Fruit fly (Drosophila melanogaster) whole organism, pupa: ENCODE results near the gene CG12229.

Experiments
- CG10348 ChIP-seq: fragments of 200-800 bp; sonication (Bioruptor generic); IDR thresholded peaks from 2 replicates; pipeline ENCODE4 v1.3.6; 2022; ENCODE audit warnings: missing biosample characterization, missing genetic modification characterization
- CG12605 ChIP-seq: fragments of 200-800 bp; sonication (Bioruptor generic); IDR thresholded peaks from 2 replicates; pipeline ENCODE4 v1.3.6; 2022; ENCODE audit warnings: missing biosample characterization, missing genetic modification characterization
- CG13204 ChIP-seq: fragments of 200-800 bp; sonication (Bioruptor generic); optimal IDR thresholded peaks from 2 replicates; lab custom pipeline; 2018; ENCODE audit warnings: missing biosample characterization, mild to moderate bottlenecking, missing genetic modification characterization, moderate library complexity
- CG14655 ChIP-seq: fragments of 200-800 bp; sonication (Bioruptor generic); optimal IDR thresholded peaks from 3 replicates; lab custom pipeline; 2017; ENCODE audit warnings: mild to moderate bottlenecking, missing biosample characterization, missing genetic modification reagents, missing genetic modification characterization
- CG15710 ChIP-seq: fragments of 200-800 bp; sonication (Bioruptor generic); optimal IDR thresholded peaks from 2 replicates; lab custom pipeline; 2018; ENCODE audit warnings: missing biosample characterization, mild to moderate bottlenecking, missing genetic modification characterization, moderate library complexity
- CG17806 ChIP-seq: fragments of 200-800 bp; sonication (Bioruptor generic); optimal IDR thresholded peaks from 2 replicates; lab custom pipeline; 2018; ENCODE audit warnings: missing biosample characterization, mild to moderate bottlenecking, missing genetic modification characterization, moderate library complexity
- CG32121 ChIP-seq: fragments of 200-800 bp; sonication (Bioruptor generic); IDR thresholded peaks from 2 replicates; pipeline ENCODE4 v1.3.6; 2022; ENCODE audit warnings: missing biosample characterization, missing genetic modification characterization
- CG34367 ChIP-seq: fragments of 200-800 bp; sonication (Bioruptor generic); optimal IDR thresholded peaks from 2 replicates; lab custom pipeline; 2018; ENCODE audit warnings: missing biosample characterization, mild to moderate bottlenecking, missing genetic modification characterization
- CG4496 ChIP-seq: fragments of 200-800 bp; sonication (Bioruptor generic); IDR thresholded peaks from 3 replicates; pipeline ENCODE4 v1.3.6; 2022; ENCODE audit warnings: missing biosample characterization, missing genetic modification characterization
- CG8159 ChIP-seq: fragments of 200-800 bp; sonication (Bioruptor generic); optimal IDR thresholded peaks from 3 replicates; lab custom pipeline; 2018; ENCODE audit warnings: missing biosample characterization, mild to moderate bottlenecking, missing genetic modification characterization, moderate library complexity
- CG8301 ChIP-seq: fragments of 200-800 bp; sonication (Bioruptor generic); optimal IDR thresholded peaks from 2 replicates; lab custom pipeline; 2018; ENCODE audit warnings: missing biosample characterization, mild to moderate bottlenecking, missing genetic modification characterization
- CG9948 ChIP-seq: fragments of 200-800 bp; sonication (Bioruptor generic); optimal IDR thresholded peaks from 2 replicates; lab custom pipeline; 2018; ENCODE audit warnings: missing biosample characterization, mild to moderate bottlenecking, missing genetic modification characterization, moderate library complexity
- D1 ChIP-seq: fragments of 200-800 bp; sonication (Bioruptor generic); optimal IDR thresholded peaks from 2 replicates; lab custom pipeline; 2018; ENCODE audit warnings: missing biosample characterization, mild to moderate bottlenecking, missing genetic modification characterization, moderate library complexity
- EcR ChIP-seq: fragments of 200-800 bp; sonication (Bioruptor generic); optimal IDR thresholded peaks from 3 replicates; lab custom pipeline; 2019; ENCODE audit warnings: missing biosample characterization, missing genetic modification characterization, mild to moderate bottlenecking, moderate library complexity, missing genetic modification reagents
- Ets98B ChIP-seq: fragments of 200-800 bp; sonication (Bioruptor generic); IDR thresholded peaks from 2 replicates; pipeline ENCODE4 v1.3.6; 2022; ENCODE audit warnings: missing biosample characterization, missing genetic modification characterization
- Pif1A ChIP-seq: fragments of 200-800 bp; sonication (Bioruptor generic); optimal IDR thresholded peaks from 3 replicates; lab custom pipeline; 2016; ENCODE audit warnings: missing biosample characterization, missing genetic modification characterization
- Pif1B ChIP-seq: fragments of 200-800 bp; sonication (Bioruptor generic); optimal IDR thresholded peaks from 3 replicates; lab custom pipeline; 2016; ENCODE audit warnings: missing biosample characterization, missing genetic modification characterization
- Snoo ChIP-seq: fragments of 200-800 bp; sonication (Bioruptor generic); optimal IDR thresholded peaks from 3 replicates; lab custom pipeline; 2017; ENCODE audit warnings: missing biosample characterization, mild to moderate bottlenecking, missing genetic modification characterization, inconsistent platforms
- fd96Ca ChIP-seq: fragments of 200-800 bp; sonication (Bioruptor generic); IDR thresholded peaks from 3 replicates; pipeline ENCODE4 v1.3.6; 2022; ENCODE audit warnings: missing biosample characterization, missing genetic modification characterization
- gl ChIP-seq: fragments of 200-800 bp; sonication (Bioruptor generic); optimal IDR thresholded peaks from 2 replicates; lab custom pipeline; 2018; ENCODE audit warnings: missing biosample characterization, mild to moderate bottlenecking, missing genetic modification characterization
- rn ChIP-seq: fragments of 200-800 bp; sonication (Bioruptor generic); IDR thresholded peaks from 2 replicates; pipeline ENCODE4 v1.3.6; 2022; ENCODE audit warnings: missing biosample characterization, missing genetic modification characterization

Gene CG12229

dm6 chr3L:17404646-17405045 lies 31.6 kb downstream of the CG12229 start:
- peak; percentile 11 for TF ChIP-seq Pif1A
- no peak for TF ChIP-seq CG10348 (GFP tag; lab: Robert Waterston, UW)
- no peak for TF ChIP-seq CG8159
- no peak for TF ChIP-seq rn (GFP tag; lab: Robert Waterston, UW)
- no peak for TF ChIP-seq EcR (GFP tag; lab: Kevin White, UChicago)
- TF ChIP-seq CG14655: peak; percentile 76
- TF ChIP-seq fd96Ca (GFP tag; lab: Robert Waterston, UW): no peak
- no peak for TF ChIP-seq gl
- no peak for TF ChIP-seq Ets98B (GFP tag; lab: Robert Waterston, UW)
- no peak for TF ChIP-seq CG13204 (GFP tag; lab: Kevin White, UChicago)
- no peak for TF ChIP-seq CG12605 (GFP tag; lab: Robert Waterston, UW)
- TF ChIP-seq Pif1B: peak; percentile 3
- peak; percentile 68 for TF ChIP-seq CG8301
- peak; percentile 83 for TF ChIP-seq CG4496
- TF ChIP-seq CG32121: no peak
- TF ChIP-seq CG34367 (tag; lab: Kevin White, UChicago): no peak
- TF ChIP-seq, all 21 proteins: peak for 5

- TF ChIP-seq fd96Ca (GFP tag; lab: Robert Waterston, UW) (no peak), Ets98B (GFP tag; lab: Robert Waterston, UW) (no peak), EcR (GFP tag; lab: Kevin White, UChicago) (no peak), gl (no peak), CG4496 (0 out of 3 replicates have a peak, but pooled peaks have one; percentile 21)
These were observed 33.0 kb downstream of the CG12229 start for dm6 chr3L:17403268-17403667.

dm6 chr3L:17402399-17402798 lies 33.8 kb downstream of the CG12229 start:
- TF ChIP-seq CG8159 (no peak), Ets98B (GFP tag; lab: Robert Waterston, UW) (no peak), D1 (tag; lab: Kevin White, UChicago) (no peak), CG34367 (tag; lab: Kevin White, UChicago) (no peak), CG14655 (no peak), CG12605 (GFP tag; lab: Robert Waterston, UW) (no peak), fd96Ca (GFP tag; lab: Robert Waterston, UW) (no peak), CG4496 (no peak), Snoo (tag; lab: Kevin White, UChicago) (no peak)

- TF ChIP-seq CG10348 (GFP tag; lab: Robert Waterston, UW) (no peak), CG12605 (GFP tag; lab: Robert Waterston, UW) (peak; percentile 77), CG8301 (no peak), EcR (GFP tag; lab: Kevin White, UChicago) (no peak), CG4496 (0 out of 3 replicates have a peak, but pooled peaks have one; percentile 39)
These were observed 34.8 kb downstream of the CG12229 start for dm6 chr3L:17401411-17401810.

dm6 chr3L:17400911-17401310 lies 35.3 kb downstream of the CG12229 start:
- no peak for TF ChIP-seq CG14655
- TF ChIP-seq CG32121: no peak
- TF ChIP-seq rn (GFP tag; lab: Robert Waterston, UW): no peak
- no peak for TF ChIP-seq CG15710
- no peak for TF ChIP-seq CG34367 (tag; lab: Kevin White, UChicago)
- no peak for TF ChIP-seq Pif1A
- TF ChIP-seq CG8301: no peak
- TF ChIP-seq CG13204 (GFP tag; lab: Kevin White, UChicago): no peak
- no peak for TF ChIP-seq Snoo (tag; lab: Kevin White, UChicago)
- no peak for TF ChIP-seq CG8159
- TF ChIP-seq gl: no peak
- no peak for TF ChIP-seq CG12605 (GFP tag; lab: Robert Waterston, UW)
- TF ChIP-seq Ets98B (GFP tag; lab: Robert Waterston, UW): no peak
- no peak for TF ChIP-seq CG4496
- TF ChIP-seq CG17806 (tag; lab: Kevin White, UChicago): no peak
- no peak for TF ChIP-seq fd96Ca (GFP tag; lab: Robert Waterston, UW)
- TF ChIP-seq EcR (GFP tag; lab: Kevin White, UChicago): no peak
- no peak for TF ChIP-seq D1 (tag; lab: Kevin White, UChicago)
- no peak for TF ChIP-seq CG10348 (GFP tag; lab: Robert Waterston, UW)
- no peak for TF ChIP-seq Pif1B

- no peak for TF ChIP-seq CG8159
- no peak for TF ChIP-seq CG13204 (GFP tag; lab: Kevin White, UChicago)
- TF ChIP-seq CG10348 (GFP tag; lab: Robert Waterston, UW): no peak
- no peak for TF ChIP-seq CG17806 (tag; lab: Kevin White, UChicago)
- TF ChIP-seq Pif1B: no peak
- no peak for TF ChIP-seq Snoo (tag; lab: Kevin White, UChicago)
- TF ChIP-seq CG15710: no peak
- TF ChIP-seq CG14655: no peak
- no peak for TF ChIP-seq CG12605 (GFP tag; lab: Robert Waterston, UW)
- TF ChIP-seq EcR (GFP tag; lab: Kevin White, UChicago): no peak
- no peak for TF ChIP-seq D1 (tag; lab: Kevin White, UChicago)
- TF ChIP-seq rn (GFP tag; lab: Robert Waterston, UW): no peak
- TF ChIP-seq CG4496: no peak
- TF ChIP-seq Ets98B (GFP tag; lab: Robert Waterston, UW): no peak
- TF ChIP-seq CG8301: no peak
- TF ChIP-seq CG32121: no peak
- TF ChIP-seq CG9948 (tag; lab: Kevin White, UChicago): no peak
- TF ChIP-seq CG34367 (tag; lab: Kevin White, UChicago): no peak
- no peak for TF ChIP-seq Pif1A
These were observed 37.2 kb downstream of the CG12229 start for dm6 chr3L:17399014-17399413.
